Worm (Caenorhabditis elegans): ENCODE data around the gene nlp-17.

ce11 chrIV:13549350-13549749 lies 43.8 kb upstream of the nlp-17 start:
- no peak for TF ChIP-seq gei-17 (GFP tag; optimal IDR thresholded peaks at IDR 0.05)
- TF ChIP-seq sea-2 (GFP tag; IDR thresholded peaks at IDR 0.05): no peak
- TF ChIP-seq ztf-3 (GFP tag; optimal IDR thresholded peaks at IDR 0.05): no peak
- TF ChIP-seq C06A6.2 (GFP tag; conservative IDR thresholded peaks at IDR 0.05): no peak
- no peak for TF ChIP-seq F49E8.2 (tag; optimal IDR thresholded peaks at IDR 0.05; ENCODE audit: insufficient read depth)
- no peak for TF ChIP-seq hmg-20 (GFP tag; IDR thresholded peaks at IDR 0.05)
- TF ChIP-seq cebp-1 (GFP tag; IDR thresholded peaks at IDR 0.05): no peak
- TF ChIP-seq cebp-1 (tag; optimal IDR thresholded peaks at IDR 0.05): no peak
- TF ChIP-seq nfya-2 (GFP tag; IDR thresholded peaks at IDR 0.05): no peak
- TF ChIP-seq Y53G8AR.9 (GFP tag; conservative IDR thresholded peaks at IDR 0.05): no peak
- TF ChIP-seq ztf-26 (tag; optimal IDR thresholded peaks at IDR 0.05): no peak
- no peak for TF ChIP-seq C17E4.6 (GFP tag; IDR thresholded peaks at IDR 0.05)
- TF ChIP-seq unc-62 (GFP tag; optimal IDR thresholded peaks at IDR 0.05): no peak

Measured in whole organism, young adult.